Fruit fly (Drosophila melanogaster) whole organism, wandering third instar larva: ENCODE measurements around the gene Mitf.

Experiments
- CG32264 ChIP-seq: fragments of 200-800 bp; sonication (Bioruptor generic); optimal IDR thresholded peaks from 2 replicates; lab custom pipeline; 2016; ENCODE audit warnings: missing biosample characterization, missing genetic modification characterization
- CG9705 ChIP-seq: fragments of 200-800 bp; sonication (Bioruptor generic); optimal IDR thresholded peaks from 2 replicates; lab custom pipeline; 2018; ENCODE audit warnings: missing biosample characterization, mild to moderate bottlenecking, missing genetic modification characterization
- CrebA ChIP-seq: fragments of 200-800 bp; sonication (Bioruptor generic); optimal IDR thresholded peaks from 2 replicates; lab custom pipeline; 2016; ENCODE audit warnings: missing biosample characterization, mild to moderate bottlenecking, missing genetic modification characterization, borderline replicate concordance
- Dfd ChIP-seq: fragments of >200 bp; optimal IDR thresholded peaks from 2 replicates; lab custom pipeline; 2017; ENCODE audit warnings: missing biosample characterization, missing genetic modification characterization
- Dif ChIP-seq: fragments of 200-275, 200-300 bp; sonication (Bioruptor generic); optimal IDR thresholded peaks from 2 replicates; lab custom pipeline; 2018; ENCODE audit warnings: missing biosample characterization, missing genetic modification characterization; ENCODE audit not compliant: partially characterized antibody
- HLH106 ChIP-seq: fragments of 200-800 bp; optimal IDR thresholded peaks from 3 replicates; lab custom pipeline; 2019; ENCODE audit warnings: missing biosample characterization, mild to moderate bottlenecking, missing genetic modification characterization, moderate library complexity
- Hnf4 ChIP-seq: fragments of 200-800 bp; sonication (Bioruptor generic); optimal IDR thresholded peaks from 2 replicates; lab custom pipeline; 2016; ENCODE audit warnings: missing biosample characterization, mild to moderate bottlenecking, missing genetic modification characterization
- Hr78 ChIP-seq: fragments of >200 bp; optimal IDR thresholded peaks from 2 replicates; lab custom pipeline; 2017; ENCODE audit warnings: missing biosample characterization, missing genetic modification characterization
- Hr83 ChIP-seq: fragments of 200-300 bp; sonication (Bioruptor generic); optimal IDR thresholded peaks from 2 replicates; lab custom pipeline; 2016; ENCODE audit warnings: missing biosample characterization, mild to moderate bottlenecking, missing genetic modification characterization, moderate library complexity; ENCODE audit not compliant: poor library complexity, severe bottlenecking
- Jra ChIP-seq: sonication (Bioruptor generic); optimal IDR thresholded peaks from 2 replicates; lab custom pipeline; 2016; ENCODE audit warnings: missing biosample characterization, missing genetic modification characterization
- Mio ChIP-seq: sonication (Bioruptor generic); optimal IDR thresholded peaks from 2 replicates; lab custom pipeline; 2016; ENCODE audit warnings: missing biosample characterization, missing genetic modification characterization
- Myc ChIP-seq: fragments of >200 bp; optimal IDR thresholded peaks from 2 replicates; lab custom pipeline; 2017
- N ChIP-seq: fragments of >200 bp; optimal IDR thresholded peaks from 2 replicates; lab custom pipeline; 2018; ENCODE audit warnings: missing biosample characterization, missing external identifiers, missing genetic modification characterization
- Rel ChIP-seq, 2 experiments: fragments of 200-800 bp; sonication (Bioruptor generic) in 1 of 2; optimal IDR thresholded peaks; 2 replicates in 1 of 2; 3 replicates in 1 of 2; lab custom pipeline; 2016 to 2019; ENCODE audit warnings: mild to moderate bottlenecking in 2 of 2, missing biosample characterization in 2 of 2, missing genetic modification characterization in 2 of 2, moderate library complexity in 1 of 2
- Sp1 ChIP-seq: fragments of 200-800 bp; sonication (Bioruptor generic); optimal IDR thresholded peaks from 3 replicates; lab custom pipeline; 2019; ENCODE audit warnings: missing biosample characterization, mild to moderate bottlenecking, missing genetic modification characterization, moderate library complexity
- Vsx2 ChIP-seq: fragments of 200-300, 225-300 bp; sonication (Bioruptor generic); optimal IDR thresholded peaks from 2 replicates; lab custom pipeline; 2018; ENCODE audit warnings: missing biosample characterization, missing genetic modification characterization; ENCODE audit not compliant: partially characterized antibody
- br ChIP-seq: fragments of 200-800 bp; sonication (Bioruptor generic); optimal IDR thresholded peaks from 2 replicates; lab custom pipeline; 2016; ENCODE audit warnings: missing biosample characterization, missing genetic modification characterization
- brk ChIP-seq: fragments of 200-800 bp; sonication (Bioruptor generic); optimal IDR thresholded peaks from 2 replicates; lab custom pipeline; 2016; ENCODE audit warnings: missing biosample characterization, mild to moderate bottlenecking, missing genetic modification characterization
- dl ChIP-seq, 2 experiments: fragments of 175-275, 200-275 bp in 1 of 2; fragments of 200-275 bp in 1 of 2; sonication (Bioruptor generic); optimal IDR thresholded peaks; lab custom pipeline; 2018; ENCODE audit warnings: mild to moderate bottlenecking in 2 of 2, missing biosample characterization in 2 of 2, missing genetic modification characterization in 2 of 2, moderate library complexity in 2 of 2; ENCODE audit not compliant: partially characterized antibody in 2 of 2, insufficient read depth in 1 of 2
- dmrt93B ChIP-seq: fragments of 200-800 bp; sonication (Bioruptor generic); optimal IDR thresholded peaks from 2 replicates; lab custom pipeline; 2018; ENCODE audit warnings: missing biosample characterization, mild to moderate bottlenecking, missing genetic modification characterization
- ey ChIP-seq: fragments of 200-800 bp; sonication (Bioruptor generic); optimal IDR thresholded peaks from 2 replicates; lab custom pipeline; 2016; ENCODE audit warnings: missing biosample characterization, missing genetic modification characterization
- foxo ChIP-seq, 2 experiments: fragments of 200-800 bp; sonication (Bioruptor generic); optimal IDR thresholded peaks; 2 replicates in 1 of 2; 3 replicates in 1 of 2; lab custom pipeline; 2016 to 2017; ENCODE audit warnings: missing biosample characterization in 2 of 2, missing genetic modification characterization in 2 of 2
- fru ChIP-seq: fragments of 200-800 bp; sonication (Bioruptor generic); optimal IDR thresholded peaks from 3 replicates; lab custom pipeline; 2016; ENCODE audit warnings: missing biosample characterization, mild to moderate bottlenecking, missing genetic modification characterization
- jim ChIP-seq: fragments of 175-275, 200-325 bp; sonication (Bioruptor generic); optimal IDR thresholded peaks from 2 replicates; lab custom pipeline; 2016; ENCODE audit warnings: missing biosample characterization, mild to moderate bottlenecking, missing genetic modification characterization
- lola ChIP-seq: fragments of >200 bp; optimal IDR thresholded peaks from 2 replicates; lab custom pipeline; 2017; ENCODE audit warnings: missing biosample characterization, missing genetic modification characterization
- pan ChIP-seq: fragments of >200 bp; optimal IDR thresholded peaks from 2 replicates; lab custom pipeline; 2017
- psq ChIP-seq: fragments of 200-800 bp; sonication (Bioruptor generic); optimal IDR thresholded peaks from 3 replicates; lab custom pipeline; 2017; ENCODE audit warnings: missing biosample characterization, mild to moderate bottlenecking, missing genetic modification characterization, moderate library complexity
- rgr ChIP-seq: fragments of 200-800 bp; sonication (Bioruptor generic); optimal IDR thresholded peaks from 3 replicates; lab custom pipeline; 2016; ENCODE audit warnings: missing biosample characterization, mild to moderate bottlenecking, missing genetic modification characterization
- sage ChIP-seq: fragments of 200-800 bp; sonication (Bioruptor generic); optimal IDR thresholded peaks from 2 replicates; lab custom pipeline; 2016; ENCODE audit warnings: missing biosample characterization, mild to moderate bottlenecking, missing genetic modification characterization
- sv ChIP-seq: fragments of 200-800 bp; sonication (Bioruptor generic); optimal IDR thresholded peaks from 3 replicates; lab custom pipeline; 2016; ENCODE audit warnings: missing biosample characterization, missing genetic modification characterization
- tai ChIP-seq: sonication (Bioruptor generic); optimal IDR thresholded peaks from 2 replicates; lab custom pipeline; 2016; ENCODE audit warnings: missing biosample characterization, missing genetic modification characterization
- usp ChIP-seq: fragments of >200 bp; optimal IDR thresholded peaks from 2 replicates; lab custom pipeline; 2017; ENCODE audit warnings: missing biosample characterization, missing genetic modification characterization
- woc ChIP-seq: sonication (Bioruptor generic); optimal IDR thresholded peaks from 2 replicates; lab custom pipeline; 2016; ENCODE audit warnings: missing biosample characterization, mild to moderate bottlenecking, missing genetic modification characterization

Gene Mitf

dm6 chr4:1224232-1224631 is 25.6 kb downstream of the Mitf start:
- TF ChIP-seq N (GFP tag; lab: Kevin White, UChicago): no peak
- no peak for TF ChIP-seq br (GFP tag; lab: Kevin White, UChicago)
- TF ChIP-seq CG32264 (GFP tag; lab: Kevin White, UChicago): no peak
- no peak for TF ChIP-seq foxo (GFP tag; optimal IDR thresholded peaks at IDR 0.05; lab: Kevin White, UChicago)
- TF ChIP-seq Sp1 (GFP tag; lab: Kevin White, UChicago): no peak
- no peak for TF ChIP-seq sv (GFP tag; lab: Kevin White, UChicago)
- TF ChIP-seq dmrt93B: no peak
- no peak for TF ChIP-seq brk (GFP tag; lab: Kevin White, UChicago)
- TF ChIP-seq pan (lab: Kevin White, UChicago): no peak
- TF ChIP-seq HLH106 (tag; lab: Kevin White, UChicago): no peak
- TF ChIP-seq dl (GFP tag; optimal IDR thresholded peaks at IDR 0.05; lab: Kevin White, UChicago; ENCODE audit: insufficient read depth in 1 of 2, partially characterized antibody in 2 of 2): no peak
- TF ChIP-seq lola (GFP tag; lab: Kevin White, UChicago): no peak
- no peak for TF ChIP-seq CG9705 (GFP tag; lab: Kevin White, UChicago)

dm6 chr4:1225185-1225584 is 26.5 kb downstream of the Mitf start:
- TF ChIP-seq ey (no peak), Dif (no peak)

DNA sequence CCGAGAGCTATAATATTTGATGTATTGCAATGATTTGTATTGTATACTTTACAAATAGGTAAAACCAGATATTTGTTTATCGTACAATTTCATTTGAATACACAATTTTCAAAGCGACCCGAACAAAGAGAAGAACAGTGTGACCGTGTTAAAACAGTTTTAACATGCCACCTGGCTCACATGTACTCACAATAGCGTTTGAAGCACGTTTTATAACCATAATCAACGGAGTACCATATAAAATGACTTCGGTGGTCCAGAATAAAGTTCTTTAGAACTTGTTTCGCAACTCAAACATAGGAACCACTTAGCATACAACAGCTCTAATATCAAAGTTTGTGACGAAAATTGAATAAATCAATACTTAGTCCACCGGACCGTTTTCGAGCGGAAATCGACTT is 31.9 kb downstream of the Mitf start, which contains the start of the genes Dyrk3 and Cadps:
Gene Dyrk3 (minus strand): TSS at position 150 of the 401 bp plus-strand sequence.
Gene Cadps (plus strand): TSS at position 274 of the 401 bp plus-strand sequence.
- peak; percentile 60 for TF ChIP-seq N (GFP tag; lab: Kevin White, UChicago)
- peak; percentile 69 for TF ChIP-seq Hr78 (GFP tag; lab: Kevin White, UChicago)
- TF ChIP-seq Mio (GFP tag; lab: Kevin White, UChicago): no peak
- TF ChIP-seq jim: no peak
- TF ChIP-seq foxo (GFP tag; optimal IDR thresholded peaks at IDR 0.05; lab: Kevin White, UChicago): no peak
- peak; percentile 1 for TF ChIP-seq Hr83 (GFP tag; lab: Kevin White, UChicago)
- TF ChIP-seq psq: no peak
- no peak for TF ChIP-seq Dfd (GFP tag; lab: Kevin White, UChicago)
- TF ChIP-seq woc (GFP tag; lab: Kevin White, UChicago): peak; percentile 70
- no peak for TF ChIP-seq rgr
- peak; percentile 39 for TF ChIP-seq Myc (lab: Kevin White, UChicago)
- no peak for TF ChIP-seq Vsx2 (GFP tag; lab: Kevin White, UChicago)
- no peak for TF ChIP-seq CG32264 (GFP tag; lab: Kevin White, UChicago)
- TF ChIP-seq Sp1 (GFP tag; lab: Kevin White, UChicago): no peak
- TF ChIP-seq HLH106 (tag; lab: Kevin White, UChicago): no peak
- no peak for TF ChIP-seq Rel (GFP tag; optimal IDR thresholded peaks at IDR 0.05; lab: Kevin White, UChicago)
- no peak for TF ChIP-seq Rel (tag; optimal IDR thresholded peaks at IDR 0.05; lab: Kevin White, UChicago)
- TF ChIP-seq br (GFP tag; lab: Kevin White, UChicago): no peak
- TF ChIP-seq tai (GFP tag; lab: Kevin White, UChicago): no peak
- TF ChIP-seq CG9705 (GFP tag; lab: Kevin White, UChicago): peak; percentile 28
- no peak for TF ChIP-seq usp (GFP tag; lab: Kevin White, UChicago)
- TF ChIP-seq sage (GFP tag; lab: Kevin White, UChicago): no peak
- TF ChIP-seq Jra (GFP tag; lab: Kevin White, UChicago): no peak
- no peak for TF ChIP-seq dl (GFP tag; optimal IDR thresholded peaks at IDR 0.05; lab: Kevin White, UChicago; ENCODE audit: insufficient read depth in 1 of 2, partially characterized antibody in 2 of 2)
- TF ChIP-seq fru (GFP tag; lab: Kevin White, UChicago): no peak
- TF ChIP-seq ey: no peak
- TF ChIP-seq CrebA: no peak
- no peak for TF ChIP-seq brk (GFP tag; lab: Kevin White, UChicago)
- no peak for TF ChIP-seq Dif
- no peak for TF ChIP-seq Hnf4 (GFP tag; lab: Kevin White, UChicago)
- no peak for TF ChIP-seq pan (lab: Kevin White, UChicago)
- TF ChIP-seq dmrt93B: no peak
- TF ChIP-seq, all 38 proteins: peak for 6
